Worm (Caenorhabditis elegans) whole organism, midembryonic: ENCODE measurements around the gene zipt-7.2.

Experiments
- T22C8.4 ChIP-seq: fragments of 200-800 bp; sonication (Bioruptor generic); IDR thresholded peaks from 2 replicates; pipeline ENCODE4 v1.3.6; 2022; ENCODE audit warnings: missing genetic modification characterization, missing compliant biosample characterization
- cog-1 ChIP-seq: sonication (generic microtip); optimal IDR thresholded peaks from 2 replicates; lab custom pipeline; 2016; ENCODE audit warnings: missing genetic modification characterization, missing compliant biosample characterization
- flt-1 ChIP-seq: fragments of 200-800 bp; sonication (Bioruptor generic); IDR thresholded peaks from 2 replicates; pipeline ENCODE4 v1.3.6; 2022; ENCODE audit warnings: missing genetic modification characterization, missing compliant biosample characterization
- klf-2 ChIP-seq: fragments of 200-800 bp; sonication (Bioruptor generic); conservative IDR thresholded peaks from 2 replicates; pipeline ENCODE4 v1.3.6; 2022; ENCODE audit warnings: missing genetic modification reagents, missing genetic modification characterization, missing compliant biosample characterization
- med-1 ChIP-seq: sonication (generic microtip); optimal IDR thresholded peaks from 2 replicates; lab custom pipeline; 2017; ENCODE audit warnings: missing genetic modification characterization, mild to moderate bottlenecking, missing compliant biosample characterization, antibody characterized with exemption, missing genetic modification reagents; ENCODE audit not compliant: insufficient read depth
- ref-1 ChIP-seq: fragments of 200-800 bp; sonication (Bioruptor generic); conservative IDR thresholded peaks from 2 replicates; pipeline ENCODE4 v1.3.6; 2022; ENCODE audit warnings: missing genetic modification reagents, missing genetic modification characterization, missing compliant biosample characterization
- tab-1 ChIP-seq: fragments of 200-800 bp; sonication (Bioruptor generic); IDR thresholded peaks from 2 replicates; pipeline ENCODE4 v1.3.6; 2022; ENCODE audit warnings: missing genetic modification characterization, missing compliant biosample characterization
- ztf-23 ChIP-seq: fragments of 200-800 bp; sonication (Bioruptor generic); IDR thresholded peaks from 2 replicates; pipeline ENCODE4 v1.3.6; 2022; ENCODE audit warnings: missing genetic modification reagents, missing genetic modification characterization, missing compliant biosample characterization
- ztf-29 ChIP-seq: fragments of 200-800 bp; sonication (Bioruptor generic); IDR thresholded peaks from 2 replicates; pipeline ENCODE4 v1.3.6; 2022; ENCODE audit warnings: missing genetic modification reagents, missing genetic modification characterization, missing compliant biosample characterization

zipt-7.2 gene

DNA sequence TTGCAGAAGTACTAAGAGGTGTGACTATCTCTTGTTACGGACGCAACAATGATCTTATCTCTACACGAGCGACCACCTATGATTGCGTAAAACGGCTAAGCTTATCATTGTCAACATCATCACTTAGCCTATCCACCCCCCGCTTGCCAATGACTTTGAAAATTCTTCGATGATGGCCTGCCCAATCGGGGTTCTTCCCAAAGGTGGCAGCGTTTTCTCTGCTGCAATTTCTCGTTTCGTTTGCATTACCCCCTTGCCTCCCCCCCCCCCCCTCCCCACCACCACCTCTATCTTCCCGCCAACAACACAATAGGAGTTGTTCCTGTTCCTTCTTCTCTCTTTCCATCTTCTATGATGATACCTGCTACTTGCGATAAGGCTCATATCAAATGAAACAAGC, 20.5 kb downstream of the zipt-7.2 start:
- TF ChIP-seq ztf-23 (GFP tag; lab: Robert Waterston, UW) (peak; percentile 40; the same call in 1 of the 2 replicates), ref-1 (GFP tag; lab: Robert Waterston, UW) (no peak)

ce11 chrX:15485262-15485661, 22.4 kb downstream of the zipt-7.2 start:
- TF ChIP-seq ztf-23 (GFP tag; lab: Robert Waterston, UW) (no peak), klf-2 (GFP tag; lab: Robert Waterston, UW) (no peak), med-1 (GFP tag; lab: Kevin White, UChicago) (no peak), ref-1 (GFP tag; lab: Robert Waterston, UW) (no peak), cog-1 (tag; lab: Kevin White, UChicago) (no peak), tab-1 (GFP tag; lab: Robert Waterston, UW) (no peak)

ce11 chrX:15478717-15479116, 29.0 kb downstream of the zipt-7.2 start, which contains the start of gene gcy-36:
TSS of gene gcy-36 (plus strand) at chrX:15479017.
- no peak for TF ChIP-seq ztf-29 (GFP tag; lab: Robert Waterston, UW)
- TF ChIP-seq T22C8.4 (GFP tag; lab: Robert Waterston, UW): no peak
- no peak for TF ChIP-seq flt-1 (GFP tag; lab: Robert Waterston, UW)
- no peak for TF ChIP-seq ref-1 (GFP tag; lab: Robert Waterston, UW)
- no peak for TF ChIP-seq cog-1 (tag; lab: Kevin White, UChicago)
- TF ChIP-seq tab-1 (GFP tag; lab: Robert Waterston, UW): no peak
- no peak for TF ChIP-seq klf-2 (GFP tag; lab: Robert Waterston, UW)
- TF ChIP-seq ztf-23 (GFP tag; lab: Robert Waterston, UW): no peak
- TF ChIP-seq med-1 (GFP tag; lab: Kevin White, UChicago): no peak

DNA sequence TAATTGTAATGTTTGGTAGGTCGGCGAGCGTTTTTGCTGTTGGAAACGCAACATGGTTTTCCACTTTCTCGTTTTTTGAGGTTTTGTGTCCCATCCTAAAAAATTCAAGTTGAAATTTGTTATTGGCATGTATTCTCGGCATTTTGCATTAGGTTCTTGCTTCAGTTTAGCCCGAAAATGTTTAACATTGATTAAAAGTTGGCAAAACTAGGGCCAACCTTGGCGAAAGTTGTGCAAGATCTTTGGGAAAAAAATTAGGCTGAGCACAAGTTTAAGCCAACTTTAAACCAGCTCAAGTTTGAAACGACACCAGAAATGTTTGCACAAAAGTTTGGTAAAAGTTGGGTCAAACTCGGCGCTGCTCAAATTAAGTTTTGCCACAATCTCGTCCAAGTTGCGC, 30.4 kb downstream of the zipt-7.2 start, which contains the start of gene exc-1:
Gene exc-1, minus strand, starts transcription at position 101 of the 400 bp plus-strand sequence.
- TF ChIP-seq T22C8.4 (GFP tag; lab: Robert Waterston, UW) (no peak), klf-2 (GFP tag; lab: Robert Waterston, UW) (no peak), cog-1 (tag; lab: Kevin White, UChicago) (no peak)

- TF ChIP-seq ztf-23 (GFP tag; lab: Robert Waterston, UW): no peak
- no peak for TF ChIP-seq tab-1 (GFP tag; lab: Robert Waterston, UW)
- no peak for TF ChIP-seq med-1 (GFP tag; lab: Kevin White, UChicago)
- no peak for TF ChIP-seq flt-1 (GFP tag; lab: Robert Waterston, UW)
Observed at ce11 chrX:15469957-15470548, 37.6 kb downstream of the zipt-7.2 start.

DNA sequence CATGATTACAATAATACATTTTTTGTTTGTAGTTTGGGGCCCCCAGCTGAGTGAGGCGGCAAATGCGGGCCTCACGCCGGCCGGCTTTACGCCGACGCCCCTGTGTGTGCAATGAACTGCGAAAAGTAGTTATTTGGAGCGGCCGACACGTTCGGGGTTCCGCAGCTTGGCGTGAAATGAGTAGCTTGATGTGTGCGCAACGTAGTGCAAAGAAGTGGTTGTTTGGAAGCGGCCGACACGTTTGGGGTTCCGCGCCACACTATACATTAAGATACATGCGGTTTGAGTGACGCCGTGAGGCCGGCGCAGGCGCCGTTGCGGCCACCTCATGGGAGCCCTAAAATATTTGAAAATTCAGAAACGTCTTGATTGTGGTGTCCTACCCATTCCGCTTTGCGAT, 39.0 kb downstream of the zipt-7.2 start:
- TF ChIP-seq tab-1 (GFP tag; lab: Robert Waterston, UW): no peak
- no peak for TF ChIP-seq flt-1 (GFP tag; lab: Robert Waterston, UW)
- no peak for TF ChIP-seq cog-1 (tag; lab: Kevin White, UChicago)
- no peak for TF ChIP-seq T22C8.4 (GFP tag; lab: Robert Waterston, UW)
- no peak for TF ChIP-seq ztf-23 (GFP tag; lab: Robert Waterston, UW)
- no peak for TF ChIP-seq ztf-29 (GFP tag; lab: Robert Waterston, UW)
- TF ChIP-seq ref-1 (GFP tag; lab: Robert Waterston, UW): no peak
- no peak for TF ChIP-seq klf-2 (GFP tag; lab: Robert Waterston, UW)
- TF ChIP-seq med-1 (GFP tag; lab: Kevin White, UChicago): no peak

ce11 chrX:15466032-15466431, 41.6 kb downstream of the zipt-7.2 start, which contains the start of gene sprr-1:
TSS of gene sprr-1 (plus strand) at chrX:15466300.
- TF ChIP-seq flt-1 (GFP tag; lab: Robert Waterston, UW) (no peak), ztf-23 (GFP tag; lab: Robert Waterston, UW) (no peak), T22C8.4 (GFP tag; lab: Robert Waterston, UW) (no peak), cog-1 (tag; lab: Kevin White, UChicago) (no peak), med-1 (GFP tag; lab: Kevin White, UChicago) (no peak), ztf-29 (GFP tag; lab: Robert Waterston, UW) (no peak), ref-1 (GFP tag; lab: Robert Waterston, UW) (no peak)

DNA sequence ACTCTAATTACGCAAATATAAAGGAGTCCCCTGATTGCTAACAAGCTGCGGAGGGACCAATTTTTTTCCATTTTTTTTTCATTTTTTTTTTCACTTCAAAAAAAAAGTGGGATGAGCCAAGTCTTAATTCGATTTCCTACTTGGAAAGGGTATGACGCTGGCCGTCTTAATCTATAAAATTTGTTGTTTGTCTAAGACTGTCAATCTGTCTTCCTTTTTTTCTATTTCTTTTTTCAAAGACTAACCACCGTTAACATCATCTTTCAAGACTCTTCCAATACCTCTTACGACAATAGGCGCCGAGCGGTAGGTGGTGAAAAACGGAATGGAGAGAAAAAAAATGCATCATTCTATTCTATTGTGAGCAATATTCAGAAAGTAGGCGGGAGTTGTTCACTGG, 42.6 kb downstream of the zipt-7.2 start:
- no peak for TF ChIP-seq cog-1 (tag; lab: Kevin White, UChicago)
- TF ChIP-seq ref-1 (GFP tag; lab: Robert Waterston, UW): no peak
- no peak for TF ChIP-seq med-1 (GFP tag; lab: Kevin White, UChicago)
- TF ChIP-seq ztf-29 (GFP tag; lab: Robert Waterston, UW): no peak
